Fruit fly (Drosophila melanogaster) whole organism, prepupa: ENCODE measurements around the gene Pura.
A peak's percentile ranks its signal among the peaks of the same experiment; 100 is the strongest.

Source experiments
- Blimp-1 ChIP-seq: fragments of 200-800 bp; sonication (Bioruptor generic); optimal IDR thresholded peaks from 3 replicates; lab custom pipeline; 2017; ENCODE audit warnings: missing biosample characterization, missing genetic modification characterization, mild to moderate bottlenecking, moderate library complexity, missing genetic modification reagents
- CG10631 ChIP-seq: fragments of 200-800 bp; sonication (Bioruptor generic); optimal IDR thresholded peaks from 2 replicates; lab custom pipeline; 2016; ENCODE audit warnings: missing biosample characterization, missing genetic modification characterization
- CG10669 ChIP-seq: fragments of 200-800 bp; sonication (Bioruptor generic); optimal IDR thresholded peaks from 3 replicates; lab custom pipeline; 2018; ENCODE audit warnings: missing biosample characterization, mild to moderate bottlenecking, missing genetic modification characterization, moderate library complexity
- CG11294 ChIP-seq: fragments of 200-800 bp; sonication (Bioruptor generic); IDR thresholded peaks from 2 replicates; pipeline ENCODE4 v1.3.6; 2022; ENCODE audit warnings: missing biosample characterization, missing genetic modification characterization
- CG11762 ChIP-seq: fragments of 200-800 bp; sonication (Bioruptor generic); optimal IDR thresholded peaks from 3 replicates; lab custom pipeline; 2016; ENCODE audit warnings: missing biosample characterization, missing genetic modification characterization; ENCODE audit not compliant: insufficient read depth
- CG15336 ChIP-seq: fragments of 200-800 bp; sonication (Bioruptor generic); IDR thresholded peaks from 2 replicates; pipeline ENCODE4 v1.3.6; 2022; ENCODE audit warnings: missing biosample characterization, missing genetic modification characterization
- CG16779 ChIP-seq: fragments of 200-800 bp; sonication (Bioruptor generic); optimal IDR thresholded peaks from 3 replicates; lab custom pipeline; 2017; ENCODE audit warnings: missing biosample characterization, mild to moderate bottlenecking, missing genetic modification characterization
- CG32006 ChIP-seq: fragments of 200-800 bp; sonication (Bioruptor generic); optimal IDR thresholded peaks from 3 replicates; lab custom pipeline; 2017; ENCODE audit warnings: missing biosample characterization, mild to moderate bottlenecking, missing genetic modification characterization
- CG34406 ChIP-seq: fragments of 200-800 bp; sonication (Bioruptor generic); optimal IDR thresholded peaks from 3 replicates; lab custom pipeline; 2016; ENCODE audit warnings: missing biosample characterization, missing genetic modification characterization
- CG3919 ChIP-seq: fragments of 200-800 bp; sonication (Bioruptor generic); optimal IDR thresholded peaks from 3 replicates; lab custom pipeline; 2016; ENCODE audit warnings: missing biosample characterization, missing genetic modification characterization
- CG6163 ChIP-seq: fragments of 200-800 bp; sonication (Bioruptor generic); IDR thresholded peaks from 3 replicates; pipeline ENCODE4 v1.3.6; 2022; ENCODE audit warnings: missing biosample characterization, missing genetic modification characterization
- CG6276 ChIP-seq: fragments of 200-800 bp; sonication (Bioruptor generic); optimal IDR thresholded peaks from 2 replicates; lab custom pipeline; 2017; ENCODE audit warnings: missing biosample characterization, mild to moderate bottlenecking, missing genetic modification characterization
- CG6792 ChIP-seq: fragments of 200-800 bp; sonication (Bioruptor generic); optimal IDR thresholded peaks from 3 replicates; lab custom pipeline; 2016; ENCODE audit warnings: missing biosample characterization, missing genetic modification characterization
- CG6854 ChIP-seq: fragments of 200-800 bp; sonication (Bioruptor generic); optimal IDR thresholded peaks from 2 replicates; lab custom pipeline; 2017; ENCODE audit warnings: missing biosample characterization, mild to moderate bottlenecking, missing genetic modification characterization
- CG7368 ChIP-seq: fragments of 200-800 bp; sonication (Bioruptor generic); optimal IDR thresholded peaks from 3 replicates; lab custom pipeline; 2016; ENCODE audit warnings: missing biosample characterization, missing genetic modification characterization
- CG8119 ChIP-seq: fragments of 200-800 bp; sonication (Bioruptor generic); IDR thresholded peaks from 3 replicates; pipeline ENCODE4 v1.3.6; 2022; ENCODE audit warnings: missing biosample characterization, missing genetic modification characterization
- CG8319 ChIP-seq: fragments of 200-800 bp; sonication (Bioruptor generic); optimal IDR thresholded peaks from 3 replicates; lab custom pipeline; 2016; ENCODE audit warnings: missing biosample characterization, missing genetic modification characterization
- CG8632 ChIP-seq: fragments of 200-800 bp; sonication (Bioruptor generic); optimal IDR thresholded peaks from 3 replicates; lab custom pipeline; 2016; ENCODE audit warnings: missing biosample characterization, missing genetic modification characterization
- CG9139 ChIP-seq: fragments of 200-800 bp; sonication (Bioruptor generic); optimal IDR thresholded peaks from 3 replicates; lab custom pipeline; 2017; ENCODE audit warnings: missing biosample characterization, mild to moderate bottlenecking, missing genetic modification characterization
- Eip78C ChIP-seq: fragments of 200-800 bp; sonication (Bioruptor generic); peaks from one replicate; lab custom pipeline; 2016; ENCODE audit warnings: missing biosample characterization, missing genetic modification characterization
- Eip93F ChIP-seq: fragments of 200-800 bp; sonication (Bioruptor generic); optimal IDR thresholded peaks from 2 replicates; lab custom pipeline; 2016; ENCODE audit warnings: missing biosample characterization, mild to moderate bottlenecking, missing genetic modification characterization
- Ets21C ChIP-seq: fragments of 200-800 bp; sonication (Bioruptor generic); optimal IDR thresholded peaks from 3 replicates; lab custom pipeline; 2016; ENCODE audit warnings: missing biosample characterization, missing genetic modification characterization
- Ets96B ChIP-seq: fragments of 200-800 bp; optimal IDR thresholded peaks from 2 replicates; lab custom pipeline; 2019; ENCODE audit warnings: missing biosample characterization, mild to moderate bottlenecking, missing genetic modification characterization, moderate library complexity
- Hr38 ChIP-seq: sonication (Bioruptor generic); optimal IDR thresholded peaks from 2 replicates; lab custom pipeline; 2016; ENCODE audit warnings: missing biosample characterization, missing genetic modification characterization
- Hr39 ChIP-seq: fragments of 200-800 bp; sonication (Bioruptor generic); optimal IDR thresholded peaks from 2 replicates; lab custom pipeline; 2016; ENCODE audit warnings: missing biosample characterization, missing genetic modification characterization
- Hr4 ChIP-seq: fragments of 200-800 bp; sonication (Bioruptor generic); optimal IDR thresholded peaks from 3 replicates; lab custom pipeline; 2016; ENCODE audit warnings: missing biosample characterization, missing genetic modification characterization
- Lpt ChIP-seq: fragments of 200-800 bp; sonication (Bioruptor generic); optimal IDR thresholded peaks from 3 replicates; lab custom pipeline; 2016; ENCODE audit warnings: missing biosample characterization, missing genetic modification characterization
- Smox ChIP-seq: fragments of 200-800 bp; sonication (Bioruptor generic); optimal IDR thresholded peaks from 3 replicates; lab custom pipeline; 2016; ENCODE audit warnings: missing biosample characterization, missing genetic modification characterization
- Sox102F ChIP-seq: fragments of 200-800 bp; sonication (Bioruptor generic); optimal IDR thresholded peaks from 2 replicates; lab custom pipeline; 2016; ENCODE audit warnings: missing biosample characterization, mild to moderate bottlenecking, missing genetic modification characterization
- Sox14 ChIP-seq: fragments of 200-800 bp; sonication (Bioruptor generic); optimal IDR thresholded peaks from 3 replicates; lab custom pipeline; 2016; ENCODE audit warnings: missing biosample characterization, missing genetic modification characterization
- Sox15 ChIP-seq: fragments of 200-800 bp; sonication (Bioruptor generic); optimal IDR thresholded peaks from 3 replicates; lab custom pipeline; 2016; ENCODE audit warnings: missing biosample characterization, missing genetic modification characterization
- achi ChIP-seq: fragments of 200-800 bp; sonication (Bioruptor generic); optimal IDR thresholded peaks from 3 replicates; lab custom pipeline; 2016; ENCODE audit warnings: missing biosample characterization, missing genetic modification characterization
- cyc ChIP-seq: fragments of 200-800 bp; sonication (Bioruptor generic); optimal IDR thresholded peaks from 3 replicates; lab custom pipeline; 2016; ENCODE audit warnings: missing biosample characterization, missing genetic modification characterization
- dac ChIP-seq: fragments of 200-800 bp; sonication (Bioruptor generic); optimal IDR thresholded peaks from 2 replicates; lab custom pipeline; 2017; ENCODE audit warnings: missing biosample characterization, mild to moderate bottlenecking, missing genetic modification characterization
- dsx ChIP-seq: fragments of 200-800 bp; optimal IDR thresholded peaks from 3 replicates; lab custom pipeline; 2019; ENCODE audit warnings: missing biosample characterization, mild to moderate bottlenecking, missing genetic modification characterization, moderate library complexity; ENCODE audit not compliant: poor library complexity, severe bottlenecking
- eg ChIP-seq: fragments of 200-800 bp; sonication (Bioruptor generic); IDR thresholded peaks from 3 replicates; pipeline ENCODE4 v1.3.6; 2022; ENCODE audit warnings: missing biosample characterization, missing genetic modification characterization
- esn ChIP-seq: fragments of 200-800 bp; sonication (Bioruptor generic); optimal IDR thresholded peaks from 2 replicates; lab custom pipeline; 2016; ENCODE audit warnings: missing biosample characterization, mild to moderate bottlenecking, missing genetic modification characterization, moderate library complexity
- fd59A ChIP-seq: fragments of 200-800 bp; sonication (Bioruptor generic); optimal IDR thresholded peaks from 2 replicates; lab custom pipeline; 2017; ENCODE audit warnings: missing biosample characterization, mild to moderate bottlenecking, missing genetic modification characterization, missing genetic modification reagents
- fd85E ChIP-seq: fragments of 200-800 bp; sonication (Bioruptor generic); optimal IDR thresholded peaks from 3 replicates; lab custom pipeline; 2016; ENCODE audit warnings: missing biosample characterization, missing genetic modification characterization
- fkh ChIP-seq: fragments of 200-800 bp; sonication (Bioruptor generic); optimal IDR thresholded peaks from 3 replicates; lab custom pipeline; 2017; ENCODE audit warnings: missing biosample characterization, mild to moderate bottlenecking, missing genetic modification characterization, moderate library complexity
- lz ChIP-seq: fragments of 200-800 bp; sonication (Bioruptor generic); optimal IDR thresholded peaks from 3 replicates; lab custom pipeline; 2016; ENCODE audit warnings: missing biosample characterization, missing genetic modification characterization
- net ChIP-seq: fragments of 200-800 bp; sonication (Bioruptor generic); optimal IDR thresholded peaks from 3 replicates; lab custom pipeline; 2016; ENCODE audit warnings: missing biosample characterization, missing genetic modification characterization
- salr ChIP-seq, 2 experiments: fragments of 200-800 bp; sonication (Bioruptor generic); optimal IDR thresholded peaks; 3 replicates each; lab custom pipeline; 2016 to 2018; ENCODE audit warnings: missing biosample characterization in 2 of 2, missing genetic modification characterization in 2 of 2, mild to moderate bottlenecking in 1 of 2
- spab ChIP-seq: fragments of 200-800 bp; sonication (Bioruptor generic); optimal IDR thresholded peaks from 2 replicates; lab custom pipeline; 2017; ENCODE audit warnings: missing biosample characterization, mild to moderate bottlenecking, missing genetic modification characterization, missing genetic modification reagents
- svp ChIP-seq: fragments of 200-800 bp; sonication (Bioruptor generic); peaks from one replicate; lab custom pipeline; 2016; ENCODE audit warnings: missing biosample characterization, missing genetic modification characterization
- vri ChIP-seq: fragments of 200-800 bp; sonication (Bioruptor generic); optimal IDR thresholded peaks from 3 replicates; lab custom pipeline; 2016; ENCODE audit warnings: missing biosample characterization, mild to moderate bottlenecking, missing genetic modification characterization

Gene Pura

dm6 chr3L:7583154-7583553, 9.7 kb upstream of the Pura start, which contains the start of gene mmm:
Gene mmm (plus strand): TSS chr3L:7583454.
- TF ChIP-seq fd59A (GFP tag; lab: Kevin White, UChicago): no peak
- TF ChIP-seq spab (GFP tag; lab: Kevin White, UChicago): no peak
- no peak for TF ChIP-seq Eip93F (GFP tag; lab: Kevin White, UChicago)
- TF ChIP-seq CG6854 (GFP tag; lab: Kevin White, UChicago): no peak
- no peak for TF ChIP-seq esn (GFP tag; lab: Kevin White, UChicago)
- TF ChIP-seq CG34406: no peak
- TF ChIP-seq CG16779 (tag; lab: Kevin White, UChicago): no peak
- TF ChIP-seq CG11294 (GFP tag; lab: Robert Waterston, UW): no peak
- no peak for TF ChIP-seq vri
- TF ChIP-seq Hr38 (GFP tag; lab: Kevin White, UChicago): no peak
- TF ChIP-seq Hr4: no peak
- TF ChIP-seq dac (GFP tag; lab: Kevin White, UChicago): no peak
- TF ChIP-seq CG6163 (GFP tag; lab: Robert Waterston, UW): no peak
- no peak for TF ChIP-seq Sox15 (GFP tag; lab: Kevin White, UChicago)

- TF ChIP-seq CG10631 (no peak), CG8119 (GFP tag; lab: Robert Waterston, UW) (no peak), CG34406 (no peak), CG8319 (GFP tag; lab: Kevin White, UChicago) (no peak), svp (GFP tag; lab: Kevin White, UChicago) (no peak), CG6854 (GFP tag; lab: Kevin White, UChicago) (no peak), CG16779 (tag; lab: Kevin White, UChicago) (no peak), CG9139 (no peak), fkh (GFP tag; lab: Kevin White, UChicago) (no peak), CG10669 (no peak)
Measured at dm6 chr3L:7590898-7591297, 2.0 kb upstream of the Pura start, which contains the start of gene t-Grip84. Gene t-Grip84 (minus strand): TSS chr3L:7590998.

- no peak for TF ChIP-seq Blimp-1 (GFP tag; lab: Kevin White, UChicago)
- TF ChIP-seq eg (GFP tag; lab: Robert Waterston, UW): peak; percentile 56
- peak; percentile 3 for TF ChIP-seq CG11762
- TF ChIP-seq CG8632 (GFP tag; lab: Kevin White, UChicago): peak; percentile 6
- TF ChIP-seq CG6163 (GFP tag; lab: Robert Waterston, UW): no peak
- no peak for TF ChIP-seq CG7368 (GFP tag; lab: Kevin White, UChicago)
- peak; percentile 73 for TF ChIP-seq CG32006
- no peak for TF ChIP-seq esn (GFP tag; lab: Kevin White, UChicago)
- TF ChIP-seq fd85E (GFP tag; lab: Kevin White, UChicago): no peak
- TF ChIP-seq Sox102F (GFP tag; lab: Kevin White, UChicago): no peak
- TF ChIP-seq CG10669: peak; percentile 25
- TF ChIP-seq cyc: no peak
- peak; percentile 44 for TF ChIP-seq CG6276 (GFP tag; lab: Kevin White, UChicago)
- TF ChIP-seq CG6854 (GFP tag; lab: Kevin White, UChicago): no peak
- peak; percentile 30 for TF ChIP-seq Lpt (GFP tag; lab: Kevin White, UChicago)
- TF ChIP-seq CG3919 (GFP tag; lab: Kevin White, UChicago): peak; percentile 36
- TF ChIP-seq CG6792 (GFP tag; lab: Kevin White, UChicago): peak; percentile 29
- TF ChIP-seq Sox14 (GFP tag; lab: Kevin White, UChicago): no peak
- peak; percentile 26 for TF ChIP-seq spab (GFP tag; lab: Kevin White, UChicago)
- TF ChIP-seq net (GFP tag; lab: Kevin White, UChicago): peak; percentile 35
- no peak for TF ChIP-seq Sox15 (GFP tag; lab: Kevin White, UChicago)
- peak; percentile 32 for TF ChIP-seq svp (GFP tag; lab: Kevin White, UChicago)
- peak; percentile 25 for TF ChIP-seq CG34406
- TF ChIP-seq Ets21C (GFP tag; lab: Kevin White, UChicago): no peak
- peak; percentile 70 for TF ChIP-seq CG8119 (GFP tag; lab: Robert Waterston, UW)
- peak; percentile 18 for TF ChIP-seq dsx (GFP tag; lab: Kevin White, UChicago)
- TF ChIP-seq Hr39 (GFP tag; lab: Kevin White, UChicago): no peak
- TF ChIP-seq CG8319 (GFP tag; lab: Kevin White, UChicago): no peak
- TF ChIP-seq lz: no peak
- TF ChIP-seq CG10631: peak; percentile 71
- peak; percentile 72 for TF ChIP-seq CG15336 (GFP tag; lab: Robert Waterston, UW)
- peak; percentile 50 for TF ChIP-seq achi (GFP tag; lab: Kevin White, UChicago)
- TF ChIP-seq Smox (GFP tag; lab: Kevin White, UChicago): no peak
- TF ChIP-seq Ets96B: peak; percentile 61
- peak; percentile 67 for TF ChIP-seq Eip78C (GFP tag; lab: Kevin White, UChicago)
- TF ChIP-seq salr (GFP tag; optimal IDR thresholded peaks at IDR 0.05; lab: Kevin White, UChicago): peak in 1 of 2 experiments; percentile 57
Measured at dm6 chr3L:7592113-7592752, 658 bp upstream of the Pura start.
